Fruit fly (Drosophila melanogaster): ENCODE results near the gene jv.

DNA sequence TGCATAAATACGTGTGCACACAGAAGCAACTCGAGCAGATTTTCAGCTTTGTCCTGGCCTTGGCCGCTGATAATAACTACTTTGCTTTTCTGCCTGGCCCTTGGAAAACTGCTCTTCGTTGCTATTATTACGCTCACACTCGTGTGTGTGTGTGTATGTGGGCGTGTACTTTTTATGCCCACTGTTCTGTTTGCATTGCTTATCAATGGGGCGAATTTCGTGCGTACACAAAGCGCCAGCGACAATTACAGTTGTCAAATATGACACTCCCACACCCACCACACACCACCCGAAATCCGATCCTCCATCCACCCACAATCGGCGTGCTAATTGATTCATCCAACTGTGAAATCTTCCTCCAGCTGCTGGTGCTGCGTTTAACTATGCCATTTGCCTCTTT, 23.4 kb upstream of the jv start:
- TF ChIP-seq psq (optimal IDR thresholded peaks at IDR 0.05) (no peak), Sin3A (optimal IDR thresholded peaks at IDR 0.05) (no peak), ttk (optimal IDR thresholded peaks at IDR 0.05) (no peak), h (optimal IDR thresholded peaks at IDR 0.05) (no peak), Myc (optimal IDR thresholded peaks at IDR 0.05) (no peak), insv (optimal IDR thresholded peaks at IDR 0.05) (no peak)
